Worm (Caenorhabditis elegans) whole organism, late embryonic: Measurements from ENCODE around the gene C26F1.3.
A peak's percentile ranks its signal among the peaks of the same experiment; 100 is the strongest.

Experiments used
- C38D4.7 ChIP-seq: fragments of 200-800 bp; sonication (Bioruptor generic); optimal IDR thresholded peaks from 2 replicates; lab custom pipeline; 2018; ENCODE audit warnings: mild to moderate bottlenecking, missing genetic modification characterization, moderate library complexity, missing compliant biosample characterization
- F13H6.1 ChIP-seq: sonication (generic microtip); optimal IDR thresholded peaks from 2 replicates; lab custom pipeline; 2016; ENCODE audit warnings: missing genetic modification characterization, missing compliant biosample characterization
- K02D7.2 ChIP-seq: sonication (generic microtip); optimal IDR thresholded peaks from 2 replicates; lab custom pipeline; 2017; ENCODE audit warnings: mild to moderate bottlenecking, missing genetic modification characterization, missing compliant biosample characterization
- T23F11.4 ChIP-seq: fragments of 200-800 bp; sonication (Bioruptor generic); optimal IDR thresholded peaks from 2 replicates; lab custom pipeline; 2018; ENCODE audit warnings: mild to moderate bottlenecking, missing genetic modification characterization, missing compliant biosample characterization
- ahr-1 ChIP-seq: sonication (generic microtip); optimal IDR thresholded peaks from 2 replicates; lab custom pipeline; 2016; ENCODE audit warnings: missing genetic modification characterization, missing compliant biosample characterization
- ceh-18 ChIP-seq: sonication (generic microtip); optimal IDR thresholded peaks from 2 replicates; lab custom pipeline; 2016; ENCODE audit warnings: missing genetic modification characterization, missing compliant biosample characterization
- ceh-19 ChIP-seq: fragments of 200-800 bp; sonication (Bioruptor generic); optimal IDR thresholded peaks from 2 replicates; lab custom pipeline; 2018; ENCODE audit warnings: mild to moderate bottlenecking, missing genetic modification characterization, missing compliant biosample characterization
- ceh-24 ChIP-seq: sonication (generic microtip); optimal IDR thresholded peaks from 2 replicates; lab custom pipeline; 2016; ENCODE audit warnings: mild to moderate bottlenecking, missing genetic modification characterization, missing compliant biosample characterization
- ceh-30 ChIP-seq: fragments of 150-350 bp; optimal IDR thresholded peaks from 2 replicates; lab custom pipeline; 2014; ENCODE audit warnings: missing biosample characterization, missing genetic modification characterization
- ceh-31 ChIP-seq: sonication (generic microtip); optimal IDR thresholded peaks from 2 replicates; lab custom pipeline; 2016; ENCODE audit warnings: missing genetic modification characterization, missing compliant biosample characterization
- ceh-34 ChIP-seq: sonication (generic microtip); optimal IDR thresholded peaks from 2 replicates; lab custom pipeline; 2016; ENCODE audit warnings: mild to moderate bottlenecking, missing genetic modification characterization, missing compliant biosample characterization
- ceh-45 ChIP-seq: fragments of 200-800 bp; sonication (Bioruptor generic); IDR thresholded peaks from 2 replicates; pipeline ENCODE4 v1.3.6; 2022; ENCODE audit warnings: missing genetic modification reagents, missing genetic modification characterization, missing compliant biosample characterization
- ceh-6 ChIP-seq: fragments of 200-800 bp; sonication (Bioruptor generic); optimal IDR thresholded peaks from 2 replicates; lab custom pipeline; 2018; ENCODE audit warnings: mild to moderate bottlenecking, missing genetic modification characterization, missing compliant biosample characterization
- ceh-9 ChIP-seq: sonication (generic microtip); optimal IDR thresholded peaks from 2 replicates; lab custom pipeline; 2016; ENCODE audit warnings: mild to moderate bottlenecking, missing genetic modification characterization, inconsistent platforms, missing compliant biosample characterization
- che-1 ChIP-seq: sonication (generic microtip); optimal IDR thresholded peaks from 2 replicates; lab custom pipeline; 2016; ENCODE audit warnings: mild to moderate bottlenecking, missing genetic modification characterization, missing compliant biosample characterization
- dve-1 ChIP-seq: sonication (generic microtip); optimal IDR thresholded peaks from 2 replicates; lab custom pipeline; 2017; ENCODE audit warnings: antibody characterized with exemption, mild to moderate bottlenecking, missing genetic modification characterization, missing compliant biosample characterization
- elt-2 ChIP-seq: sonication (generic microtip); optimal IDR thresholded peaks from 2 replicates; lab custom pipeline; 2016; ENCODE audit warnings: missing genetic modification reagents, missing genetic modification characterization, missing compliant biosample characterization
- eyg-1 ChIP-seq: sonication (generic microtip); optimal IDR thresholded peaks from 2 replicates; lab custom pipeline; 2016; ENCODE audit warnings: missing genotype, missing genetic modification characterization, missing compliant biosample characterization
- fkh-10 ChIP-seq: fragments of 150-350 bp; optimal IDR thresholded peaks from 2 replicates; lab custom pipeline; 2014; ENCODE audit warnings: missing biosample characterization, missing genetic modification reagents, missing genetic modification characterization
- gmeb-2 ChIP-seq: sonication (generic microtip); optimal IDR thresholded peaks from 2 replicates; lab custom pipeline; 2016; ENCODE audit warnings: missing genetic modification characterization, inconsistent platforms, missing compliant biosample characterization
- hlh-15 ChIP-seq: sonication (generic microtip); optimal IDR thresholded peaks from 2 replicates; lab custom pipeline; 2016; ENCODE audit warnings: missing genetic modification characterization, missing compliant biosample characterization
- hlh-8 ChIP-seq: sonication (generic microtip); optimal IDR thresholded peaks from 2 replicates; lab custom pipeline; 2016; ENCODE audit warnings: missing genotype, missing genetic modification characterization, missing compliant biosample characterization
- lim-6 ChIP-seq: sonication (generic microtip); optimal IDR thresholded peaks from 2 replicates; lab custom pipeline; 2016; ENCODE audit warnings: missing genetic modification characterization, missing compliant biosample characterization
- madf-2 ChIP-seq: sonication (generic microtip); optimal IDR thresholded peaks from 2 replicates; lab custom pipeline; 2017; ENCODE audit warnings: missing genetic modification characterization, missing compliant biosample characterization
- nfya-1 ChIP-seq: sonication (generic microtip); optimal IDR thresholded peaks from 2 replicates; lab custom pipeline; 2017; ENCODE audit warnings: missing genetic modification characterization, mild to moderate bottlenecking, missing compliant biosample characterization, antibody characterized with exemption, moderate library complexity
- nhr-11 ChIP-seq: fragments of 150-350 bp; optimal IDR thresholded peaks from 2 replicates; lab custom pipeline; 2014; ENCODE audit warnings: missing biosample characterization, missing genetic modification characterization
- nhr-232 ChIP-seq: sonication (generic microtip); optimal IDR thresholded peaks from 2 replicates; lab custom pipeline; 2016; ENCODE audit warnings: missing genetic modification characterization, missing compliant biosample characterization
- odd-2 ChIP-seq: sonication (generic microtip); optimal IDR thresholded peaks from 2 replicates; lab custom pipeline; 2017; ENCODE audit warnings: antibody characterized with exemption, mild to moderate bottlenecking, missing genetic modification characterization, missing compliant biosample characterization
- pag-3 ChIP-seq: sonication (generic microtip); optimal IDR thresholded peaks from 2 replicates; lab custom pipeline; 2016; ENCODE audit warnings: missing compliant biosample characterization, missing genetic modification characterization, borderline replicate concordance
- pax-1 ChIP-seq: fragments of 150-350 bp; optimal IDR thresholded peaks from 2 replicates; lab custom pipeline; 2014; ENCODE audit warnings: missing biosample characterization, missing genetic modification characterization
- pha-2 ChIP-seq: sonication (generic microtip); optimal IDR thresholded peaks from 2 replicates; lab custom pipeline; 2017; ENCODE audit warnings: mild to moderate bottlenecking, missing genetic modification characterization, missing compliant biosample characterization
- pha-4 ChIP-seq: fragments of 150-350 bp; optimal IDR thresholded peaks from 2 replicates; lab custom pipeline; 2018; ENCODE audit warnings: missing biosample characterization, missing genetic modification reagents, missing genetic modification characterization
- pqm-1 ChIP-seq: sonication (generic microtip); optimal IDR thresholded peaks from 2 replicates; lab custom pipeline; 2016; ENCODE audit warnings: missing genetic modification characterization, missing compliant biosample characterization
- ref-2 ChIP-seq: sonication (generic microtip); optimal IDR thresholded peaks from 2 replicates; lab custom pipeline; 2016; ENCODE audit warnings: missing genetic modification characterization, missing compliant biosample characterization
- sdc-2 ChIP-seq: sonication (generic microtip); optimal IDR thresholded peaks from 2 replicates; lab custom pipeline; 2016; ENCODE audit warnings: missing genotype, missing genetic modification characterization, missing compliant biosample characterization
- tbx-7 ChIP-seq: sonication (generic microtip); optimal IDR thresholded peaks from 2 replicates; lab custom pipeline; 2016; ENCODE audit warnings: missing genotype, missing genetic modification characterization, missing compliant biosample characterization
- unc-55 ChIP-seq: sonication (generic microtip); optimal IDR thresholded peaks from 2 replicates; lab custom pipeline; 2017; ENCODE audit warnings: missing biosample characterization, missing genetic modification reagents, missing genetic modification characterization
- unc-86 ChIP-seq: sonication (generic microtip); optimal IDR thresholded peaks from 2 replicates; lab custom pipeline; 2016; ENCODE audit warnings: missing genetic modification characterization, missing compliant biosample characterization
- zip-5 ChIP-seq: sonication (generic microtip); optimal IDR thresholded peaks from 2 replicates; lab custom pipeline; 2016; ENCODE audit warnings: missing genetic modification characterization, missing compliant biosample characterization

C26F1.3 gene

DNA sequence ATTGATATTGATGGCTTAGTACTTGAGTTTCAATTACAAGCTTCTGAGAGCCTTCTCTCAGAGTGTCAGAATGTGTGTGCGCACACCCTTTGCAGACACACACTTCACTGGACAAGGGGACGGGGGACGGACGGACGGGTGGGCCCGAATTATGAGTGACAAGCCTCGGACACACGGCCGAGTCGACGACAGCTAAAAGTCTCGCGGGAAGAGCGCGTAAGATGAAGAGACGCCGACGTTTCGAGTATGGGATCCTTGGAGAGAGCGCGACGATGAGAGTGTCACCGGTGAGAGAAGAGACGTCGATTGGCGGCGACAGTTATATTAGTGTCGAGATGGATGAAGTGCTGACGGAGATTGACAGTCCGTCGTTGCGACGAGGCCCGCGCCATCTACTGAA is 31.2 kb upstream of the C26F1.3 start (continued):
- TF ChIP-seq madf-2 (tag; lab: Kevin White, UChicago) = no peak
- no peak for TF ChIP-seq pag-3 (tag; lab: Kevin White, UChicago)
- no peak for TF ChIP-seq ceh-19 (GFP tag; lab: Kevin White, UChicago)
- no peak for TF ChIP-seq ceh-30
- TF ChIP-seq dve-1 = no peak
- TF ChIP-seq gmeb-2 (tag; lab: Kevin White, UChicago) = peak; percentile 25
- TF ChIP-seq sdc-2 (tag; lab: Kevin White, UChicago) = no peak
- no peak for TF ChIP-seq ceh-9 (tag; lab: Kevin White, UChicago)
- no peak for TF ChIP-seq nhr-11
- TF ChIP-seq pqm-1 (tag; lab: Kevin White, UChicago) = no peak
- no peak for TF ChIP-seq ceh-31 (tag; lab: Kevin White, UChicago)
- TF ChIP-seq hlh-15 (tag; lab: Kevin White, UChicago) = no peak
- TF ChIP-seq ceh-18 (tag; lab: Kevin White, UChicago) = peak; percentile 40
- no peak for TF ChIP-seq pax-1 (tag; lab: Kevin White, UChicago)
- peak; percentile 39 for TF ChIP-seq ref-2 (tag; lab: Kevin White, UChicago)
- no peak for TF ChIP-seq ceh-45 (GFP tag; lab: Robert Waterston, UW)
- TF ChIP-seq che-1 = no peak
- TF ChIP-seq pha-4 (tag; lab: Kevin White, UChicago) = no peak
- no peak for TF ChIP-seq odd-2 (tag; lab: Kevin White, UChicago)
- TF ChIP-seq ceh-34 = peak; percentile 17
- TF ChIP-seq pha-2 = peak; percentile 29
- no peak for TF ChIP-seq hlh-8 (tag; lab: Kevin White, UChicago)
- TF ChIP-seq unc-55 (GFP tag; lab: Kevin White, UChicago) = peak; percentile 99
- TF ChIP-seq F13H6.1 (tag; lab: Kevin White, UChicago) = no peak
- no peak for TF ChIP-seq nhr-232 (tag; lab: Kevin White, UChicago)
- TF ChIP-seq elt-2 (tag; lab: Kevin White, UChicago) = no peak
- TF ChIP-seq fkh-10 = no peak
- TF ChIP-seq nfya-1 (tag; lab: Kevin White, UChicago) = peak; percentile 17
- TF ChIP-seq, all 69 proteins: peak for 14

DNA sequence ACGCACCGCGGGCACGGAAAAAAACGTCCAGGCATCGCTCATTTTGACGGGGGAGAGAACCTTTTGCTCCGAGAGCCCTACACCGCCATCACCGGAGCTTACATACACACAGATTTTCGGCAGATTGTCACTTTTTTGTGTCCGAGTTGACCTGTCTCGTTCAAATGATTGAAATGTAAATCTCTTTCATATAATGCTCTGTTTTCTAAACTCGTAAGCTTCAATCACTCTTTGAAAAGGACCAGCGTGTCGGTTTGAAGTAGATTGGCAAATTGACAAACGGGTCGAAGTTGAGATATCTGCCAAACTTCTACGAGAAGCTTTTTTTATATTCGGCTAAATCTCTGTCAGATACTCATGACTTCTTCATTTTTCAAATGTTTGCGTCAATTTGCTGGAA is 30.0 kb upstream of the C26F1.3 start:
- TF ChIP-seq ceh-6 (GFP tag; lab: Kevin White, UChicago) (no peak), nhr-11 (no peak), lim-6 (no peak), ceh-24 (tag; lab: Kevin White, UChicago) (no peak)
- TF ChIP-seq, all 69 proteins: peak for 0

DNA sequence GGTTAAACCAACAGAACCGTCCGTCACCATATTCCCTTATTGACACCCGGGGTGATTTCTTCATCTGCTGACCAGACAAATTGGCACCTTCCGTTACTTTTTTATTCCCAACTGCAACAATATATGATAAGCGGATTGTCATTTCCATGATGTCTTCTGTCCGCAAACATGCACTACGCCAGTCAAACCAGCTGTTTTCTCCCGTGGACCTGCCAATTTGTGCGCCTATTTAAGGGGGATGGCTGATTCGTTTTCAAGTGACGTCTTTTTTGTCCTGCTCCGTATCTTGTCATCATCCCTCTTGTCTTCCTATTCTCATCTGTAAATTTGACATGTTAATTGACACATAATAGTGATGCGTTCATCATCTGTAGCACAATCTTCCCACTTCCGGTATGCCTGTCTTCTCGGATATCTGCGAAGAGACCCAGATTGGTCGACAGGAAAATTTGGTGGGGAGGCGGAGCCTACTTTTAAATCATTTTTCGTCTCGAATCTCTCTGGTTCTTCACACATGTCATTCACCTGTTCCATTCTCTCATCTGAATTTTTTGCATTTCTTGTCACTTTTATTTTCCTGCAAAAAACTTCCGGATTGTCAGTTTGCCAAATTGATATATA is 29.0 kb upstream of the C26F1.3 start:
- TF ChIP-seq T23F11.4 (GFP tag; lab: Kevin White, UChicago) (no peak), eyg-1 (tag; lab: Kevin White, UChicago) (no peak), ceh-31 (tag; lab: Kevin White, UChicago) (no peak), tbx-7 (tag; lab: Kevin White, UChicago) (no peak), sdc-2 (tag; lab: Kevin White, UChicago) (no peak), nhr-232 (tag; lab: Kevin White, UChicago) (no peak), madf-2 (tag; lab: Kevin White, UChicago) (no peak), unc-86 (tag; lab: Kevin White, UChicago) (no peak), C38D4.7 (GFP tag; lab: Kevin White, UChicago) (no peak), ceh-18 (tag; lab: Kevin White, UChicago) (no peak), unc-55 (GFP tag; lab: Kevin White, UChicago) (no peak), hlh-15 (tag; lab: Kevin White, UChicago) (no peak), dve-1 (no peak), ceh-9 (tag; lab: Kevin White, UChicago) (no peak), zip-5 (no peak), K02D7.2 (tag; lab: Kevin White, UChicago) (no peak), odd-2 (tag; lab: Kevin White, UChicago) (no peak), ceh-19 (GFP tag; lab: Kevin White, UChicago) (no peak), ahr-1 (tag; lab: Kevin White, UChicago) (no peak)
